Fruit fly (Drosophila melanogaster) whole organism, prepupa: Measurements from ENCODE around the gene AlkB.
A peak's percentile ranks its signal among the peaks of the same experiment; 100 is the strongest.

ENCODE experiments used
- CG10631 ChIP-seq: fragments of 200-800 bp; sonication (Bioruptor generic); optimal IDR thresholded peaks from 2 replicates; lab custom pipeline; 2016; ENCODE audit warnings: missing biosample characterization, missing genetic modification characterization
- CG10669 ChIP-seq: fragments of 200-800 bp; sonication (Bioruptor generic); optimal IDR thresholded peaks from 3 replicates; lab custom pipeline; 2018; ENCODE audit warnings: missing biosample characterization, mild to moderate bottlenecking, missing genetic modification characterization, moderate library complexity
- CG11294 ChIP-seq: fragments of 200-800 bp; sonication (Bioruptor generic); IDR thresholded peaks from 2 replicates; pipeline ENCODE4 v1.3.6; 2022; ENCODE audit warnings: missing biosample characterization, missing genetic modification characterization
- CG11762 ChIP-seq: fragments of 200-800 bp; sonication (Bioruptor generic); optimal IDR thresholded peaks from 3 replicates; lab custom pipeline; 2016; ENCODE audit warnings: missing biosample characterization, missing genetic modification characterization; ENCODE audit not compliant: insufficient read depth
- CG11902 ChIP-seq: fragments of 200-800 bp; sonication (Bioruptor generic); optimal IDR thresholded peaks from 3 replicates; lab custom pipeline; 2016; ENCODE audit warnings: missing biosample characterization, missing genetic modification characterization
- CG15336 ChIP-seq: fragments of 200-800 bp; sonication (Bioruptor generic); IDR thresholded peaks from 2 replicates; pipeline ENCODE4 v1.3.6; 2022; ENCODE audit warnings: missing biosample characterization, missing genetic modification characterization
- CG1621 ChIP-seq: fragments of 200-800 bp; sonication (Bioruptor generic); optimal IDR thresholded peaks from 3 replicates; lab custom pipeline; 2018; ENCODE audit warnings: missing biosample characterization, mild to moderate bottlenecking, missing genetic modification characterization
- CG16779 ChIP-seq: fragments of 200-800 bp; sonication (Bioruptor generic); optimal IDR thresholded peaks from 3 replicates; lab custom pipeline; 2017; ENCODE audit warnings: missing biosample characterization, mild to moderate bottlenecking, missing genetic modification characterization
- CG3032 ChIP-seq: fragments of 200-800 bp; optimal IDR thresholded peaks from 2 replicates; lab custom pipeline; 2019; ENCODE audit warnings: missing biosample characterization, mild to moderate bottlenecking, missing genetic modification characterization, moderate library complexity
- CG31627 ChIP-seq: fragments of 200-800 bp; sonication (Bioruptor generic); optimal IDR thresholded peaks from 3 replicates; lab custom pipeline; 2016; ENCODE audit warnings: missing biosample characterization, missing genetic modification characterization
- CG34406 ChIP-seq: fragments of 200-800 bp; sonication (Bioruptor generic); optimal IDR thresholded peaks from 3 replicates; lab custom pipeline; 2016; ENCODE audit warnings: missing biosample characterization, missing genetic modification characterization
- CG3919 ChIP-seq: fragments of 200-800 bp; sonication (Bioruptor generic); optimal IDR thresholded peaks from 3 replicates; lab custom pipeline; 2016; ENCODE audit warnings: missing biosample characterization, missing genetic modification characterization
- CG6276 ChIP-seq: fragments of 200-800 bp; sonication (Bioruptor generic); optimal IDR thresholded peaks from 2 replicates; lab custom pipeline; 2017; ENCODE audit warnings: missing biosample characterization, mild to moderate bottlenecking, missing genetic modification characterization
- CG6792 ChIP-seq: fragments of 200-800 bp; sonication (Bioruptor generic); optimal IDR thresholded peaks from 3 replicates; lab custom pipeline; 2016; ENCODE audit warnings: missing biosample characterization, missing genetic modification characterization
- CG6808 ChIP-seq: fragments of 200-800 bp; sonication (Bioruptor generic); optimal IDR thresholded peaks from 3 replicates; lab custom pipeline; 2017; ENCODE audit warnings: missing biosample characterization, missing genetic modification characterization, mild to moderate bottlenecking, moderate library complexity, missing genetic modification reagents
- CG6854 ChIP-seq: fragments of 200-800 bp; sonication (Bioruptor generic); optimal IDR thresholded peaks from 2 replicates; lab custom pipeline; 2017; ENCODE audit warnings: missing biosample characterization, mild to moderate bottlenecking, missing genetic modification characterization
- CG7368 ChIP-seq: fragments of 200-800 bp; sonication (Bioruptor generic); optimal IDR thresholded peaks from 3 replicates; lab custom pipeline; 2016; ENCODE audit warnings: missing biosample characterization, missing genetic modification characterization
- CG8119 ChIP-seq: fragments of 200-800 bp; sonication (Bioruptor generic); IDR thresholded peaks from 3 replicates; pipeline ENCODE4 v1.3.6; 2022; ENCODE audit warnings: missing biosample characterization, missing genetic modification characterization
- CG8319 ChIP-seq: fragments of 200-800 bp; sonication (Bioruptor generic); optimal IDR thresholded peaks from 3 replicates; lab custom pipeline; 2016; ENCODE audit warnings: missing biosample characterization, missing genetic modification characterization
- CG8632 ChIP-seq: fragments of 200-800 bp; sonication (Bioruptor generic); optimal IDR thresholded peaks from 3 replicates; lab custom pipeline; 2016; ENCODE audit warnings: missing biosample characterization, missing genetic modification characterization
- CG9139 ChIP-seq: fragments of 200-800 bp; sonication (Bioruptor generic); optimal IDR thresholded peaks from 3 replicates; lab custom pipeline; 2017; ENCODE audit warnings: missing biosample characterization, mild to moderate bottlenecking, missing genetic modification characterization
- Eip75B ChIP-seq: fragments of 200-800 bp; sonication (Bioruptor generic); optimal IDR thresholded peaks from 3 replicates; lab custom pipeline; 2016; ENCODE audit warnings: missing biosample characterization, missing genetic modification characterization
- Eip78C ChIP-seq: fragments of 200-800 bp; sonication (Bioruptor generic); peaks from one replicate; lab custom pipeline; 2016; ENCODE audit warnings: missing biosample characterization, missing genetic modification characterization
- Eip93F ChIP-seq: fragments of 200-800 bp; sonication (Bioruptor generic); optimal IDR thresholded peaks from 2 replicates; lab custom pipeline; 2016; ENCODE audit warnings: missing biosample characterization, mild to moderate bottlenecking, missing genetic modification characterization
- Ets21C ChIP-seq: fragments of 200-800 bp; sonication (Bioruptor generic); optimal IDR thresholded peaks from 3 replicates; lab custom pipeline; 2016; ENCODE audit warnings: missing biosample characterization, missing genetic modification characterization
- Ets96B ChIP-seq: fragments of 200-800 bp; optimal IDR thresholded peaks from 2 replicates; lab custom pipeline; 2019; ENCODE audit warnings: missing biosample characterization, mild to moderate bottlenecking, missing genetic modification characterization, moderate library complexity
- Gug ChIP-seq: fragments of 200-800 bp; sonication (Bioruptor generic); IDR thresholded peaks from 2 replicates; pipeline ENCODE4 v1.3.6; 2022; ENCODE audit warnings: missing biosample characterization, missing genetic modification characterization
- Hr38 ChIP-seq: sonication (Bioruptor generic); optimal IDR thresholded peaks from 2 replicates; lab custom pipeline; 2016; ENCODE audit warnings: missing biosample characterization, missing genetic modification characterization
- Hr4 ChIP-seq: fragments of 200-800 bp; sonication (Bioruptor generic); optimal IDR thresholded peaks from 3 replicates; lab custom pipeline; 2016; ENCODE audit warnings: missing biosample characterization, missing genetic modification characterization
- Lpt ChIP-seq: fragments of 200-800 bp; sonication (Bioruptor generic); optimal IDR thresholded peaks from 3 replicates; lab custom pipeline; 2016; ENCODE audit warnings: missing biosample characterization, missing genetic modification characterization
- Met ChIP-seq: fragments of 200-800 bp; sonication (Bioruptor generic); optimal IDR thresholded peaks from 3 replicates; lab custom pipeline; 2016; ENCODE audit warnings: missing biosample characterization, missing genetic modification characterization
- OdsH ChIP-seq: fragments of 200-800 bp; sonication (Bioruptor generic); optimal IDR thresholded peaks from 3 replicates; lab custom pipeline; 2016; ENCODE audit warnings: missing biosample characterization, missing genetic modification characterization
- Smox ChIP-seq: fragments of 200-800 bp; sonication (Bioruptor generic); optimal IDR thresholded peaks from 3 replicates; lab custom pipeline; 2016; ENCODE audit warnings: missing biosample characterization, missing genetic modification characterization
- Sox102F ChIP-seq: fragments of 200-800 bp; sonication (Bioruptor generic); optimal IDR thresholded peaks from 2 replicates; lab custom pipeline; 2016; ENCODE audit warnings: missing biosample characterization, mild to moderate bottlenecking, missing genetic modification characterization
- Sox14 ChIP-seq: fragments of 200-800 bp; sonication (Bioruptor generic); optimal IDR thresholded peaks from 3 replicates; lab custom pipeline; 2016; ENCODE audit warnings: missing biosample characterization, missing genetic modification characterization
- Sox15 ChIP-seq: fragments of 200-800 bp; sonication (Bioruptor generic); optimal IDR thresholded peaks from 3 replicates; lab custom pipeline; 2016; ENCODE audit warnings: missing biosample characterization, missing genetic modification characterization
- achi ChIP-seq: fragments of 200-800 bp; sonication (Bioruptor generic); optimal IDR thresholded peaks from 3 replicates; lab custom pipeline; 2016; ENCODE audit warnings: missing biosample characterization, missing genetic modification characterization
- acj6 ChIP-seq: fragments of 200-800 bp; sonication (Bioruptor generic); optimal IDR thresholded peaks from 3 replicates; lab custom pipeline; 2016; ENCODE audit warnings: missing biosample characterization, missing genetic modification characterization
- cyc ChIP-seq: fragments of 200-800 bp; sonication (Bioruptor generic); optimal IDR thresholded peaks from 3 replicates; lab custom pipeline; 2016; ENCODE audit warnings: missing biosample characterization, missing genetic modification characterization
- dac ChIP-seq: fragments of 200-800 bp; sonication (Bioruptor generic); optimal IDR thresholded peaks from 2 replicates; lab custom pipeline; 2017; ENCODE audit warnings: missing biosample characterization, mild to moderate bottlenecking, missing genetic modification characterization
- dsx ChIP-seq: fragments of 200-800 bp; optimal IDR thresholded peaks from 3 replicates; lab custom pipeline; 2019; ENCODE audit warnings: missing biosample characterization, mild to moderate bottlenecking, missing genetic modification characterization, moderate library complexity; ENCODE audit not compliant: poor library complexity, severe bottlenecking
- esn ChIP-seq: fragments of 200-800 bp; sonication (Bioruptor generic); optimal IDR thresholded peaks from 2 replicates; lab custom pipeline; 2016; ENCODE audit warnings: missing biosample characterization, mild to moderate bottlenecking, missing genetic modification characterization, moderate library complexity
- fd85E ChIP-seq: fragments of 200-800 bp; sonication (Bioruptor generic); optimal IDR thresholded peaks from 3 replicates; lab custom pipeline; 2016; ENCODE audit warnings: missing biosample characterization, missing genetic modification characterization
- fkh ChIP-seq: fragments of 200-800 bp; sonication (Bioruptor generic); optimal IDR thresholded peaks from 3 replicates; lab custom pipeline; 2017; ENCODE audit warnings: missing biosample characterization, mild to moderate bottlenecking, missing genetic modification characterization, moderate library complexity
- net ChIP-seq: fragments of 200-800 bp; sonication (Bioruptor generic); optimal IDR thresholded peaks from 3 replicates; lab custom pipeline; 2016; ENCODE audit warnings: missing biosample characterization, missing genetic modification characterization
- spab ChIP-seq: fragments of 200-800 bp; sonication (Bioruptor generic); optimal IDR thresholded peaks from 2 replicates; lab custom pipeline; 2017; ENCODE audit warnings: missing biosample characterization, mild to moderate bottlenecking, missing genetic modification characterization, missing genetic modification reagents
- ss ChIP-seq, 2 experiments: fragments of 200-800 bp; sonication (Bioruptor generic); optimal IDR thresholded peaks; 2 replicates in 1 of 2; 3 replicates in 1 of 2; lab custom pipeline; 2017 to 2018; ENCODE audit warnings: mild to moderate bottlenecking in 2 of 2, missing biosample characterization in 2 of 2, missing genetic modification characterization in 2 of 2, moderate library complexity in 1 of 2
- svp ChIP-seq: fragments of 200-800 bp; sonication (Bioruptor generic); peaks from one replicate; lab custom pipeline; 2016; ENCODE audit warnings: missing biosample characterization, missing genetic modification characterization
- topi ChIP-seq: fragments of 200-800 bp; sonication (Bioruptor generic); optimal IDR thresholded peaks from 3 replicates; lab custom pipeline; 2016; ENCODE audit warnings: missing biosample characterization, missing genetic modification characterization
- vri ChIP-seq: fragments of 200-800 bp; sonication (Bioruptor generic); optimal IDR thresholded peaks from 3 replicates; lab custom pipeline; 2016; ENCODE audit warnings: missing biosample characterization, mild to moderate bottlenecking, missing genetic modification characterization

Gene AlkB

dm6 chrX:15837530-15837929 lies 21.8 kb downstream of the AlkB start, which contains the start of gene CG8565:
Gene CG8565 (plus strand): TSS chrX:15837830.
- no peak for TF ChIP-seq Hr38 (GFP tag; lab: Kevin White, UChicago)
- no peak for TF ChIP-seq CG31627
- TF ChIP-seq Eip93F (GFP tag; lab: Kevin White, UChicago), result no peak
- TF ChIP-seq CG9139 (GFP tag; lab: Kevin White, UChicago), result no peak
- no peak for TF ChIP-seq Ets21C
- TF ChIP-seq vri (GFP tag; lab: Kevin White, UChicago), result no peak
- TF ChIP-seq acj6 (GFP tag; lab: Kevin White, UChicago), result no peak
- TF ChIP-seq CG11294, result no peak
- no peak for TF ChIP-seq CG10669 (GFP tag; lab: Kevin White, UChicago)
- TF ChIP-seq CG6808 (GFP tag; lab: Kevin White, UChicago), result no peak
- TF ChIP-seq Lpt, result no peak
- TF ChIP-seq dsx, result no peak
- TF ChIP-seq fkh, result no peak
- TF ChIP-seq CG16779 (tag; lab: Kevin White, UChicago), result no peak
- TF ChIP-seq CG1621 (tag; lab: Kevin White, UChicago), result no peak
- no peak for TF ChIP-seq Met
- no peak for TF ChIP-seq Smox
- no peak for TF ChIP-seq topi (GFP tag; lab: Kevin White, UChicago)
- no peak for TF ChIP-seq CG8632 (GFP tag; lab: Kevin White, UChicago)
- TF ChIP-seq spab (GFP tag; lab: Kevin White, UChicago), result no peak

- no peak for TF ChIP-seq CG11902 (GFP tag; lab: Kevin White, UChicago)
- TF ChIP-seq esn (GFP tag; lab: Kevin White, UChicago), result peak; percentile 22
- peak; percentile 92 for TF ChIP-seq CG1621 (tag; lab: Kevin White, UChicago)
- TF ChIP-seq CG31627, result no peak
- no peak for TF ChIP-seq Eip93F (GFP tag; lab: Kevin White, UChicago)
- no peak for TF ChIP-seq Eip75B (GFP tag; lab: Kevin White, UChicago)
- no peak for TF ChIP-seq spab (GFP tag; lab: Kevin White, UChicago)
- TF ChIP-seq CG15336 (GFP tag; lab: Robert Waterston, UW), result no peak
- TF ChIP-seq dac (GFP tag; lab: Kevin White, UChicago), result no peak
- TF ChIP-seq fd85E, result no peak
- no peak for TF ChIP-seq OdsH (GFP tag; lab: Kevin White, UChicago)
- no peak for TF ChIP-seq CG10669 (GFP tag; lab: Kevin White, UChicago)
- TF ChIP-seq achi, result no peak
- no peak for TF ChIP-seq acj6 (GFP tag; lab: Kevin White, UChicago)
- TF ChIP-seq CG7368 (GFP tag; lab: Kevin White, UChicago), result no peak
- no peak for TF ChIP-seq Gug
- TF ChIP-seq vri (GFP tag; lab: Kevin White, UChicago), result no peak
- no peak for TF ChIP-seq Lpt
- no peak for TF ChIP-seq Ets96B (tag; lab: Kevin White, UChicago)
- TF ChIP-seq CG8632 (GFP tag; lab: Kevin White, UChicago), result no peak
- no peak for TF ChIP-seq CG6276 (GFP tag; lab: Kevin White, UChicago)
- TF ChIP-seq CG16779 (tag; lab: Kevin White, UChicago), result no peak
- peak; percentile 68 for TF ChIP-seq Eip78C (GFP tag; lab: Kevin White, UChicago)
- no peak for TF ChIP-seq Hr4 (GFP tag; lab: Kevin White, UChicago)
- peak; percentile 60 for TF ChIP-seq Sox14 (GFP tag; lab: Kevin White, UChicago)
- no peak for TF ChIP-seq CG9139 (GFP tag; lab: Kevin White, UChicago)
- no peak for TF ChIP-seq CG6792
- TF ChIP-seq CG6854, result no peak
- TF ChIP-seq Sox102F (GFP tag; lab: Kevin White, UChicago), result peak; percentile 6
- no peak for TF ChIP-seq CG11762 (GFP tag; lab: Kevin White, UChicago)
- no peak for TF ChIP-seq svp (GFP tag; lab: Kevin White, UChicago)
- TF ChIP-seq Sox15 (GFP tag; lab: Kevin White, UChicago), result no peak
- TF ChIP-seq ss (GFP tag; optimal IDR thresholded peaks at IDR 0.05; lab: Kevin White, UChicago), result no peak
- TF ChIP-seq cyc (GFP tag; lab: Kevin White, UChicago), result no peak
- peak; percentile 10 for TF ChIP-seq Ets21C
- TF ChIP-seq CG8119 (GFP tag; lab: Robert Waterston, UW), result no peak
- peak; percentile 29 for TF ChIP-seq Smox
- no peak for TF ChIP-seq CG34406 (GFP tag; lab: Kevin White, UChicago)
- TF ChIP-seq dsx, result no peak
- peak; percentile 28 for TF ChIP-seq CG10631 (GFP tag; lab: Kevin White, UChicago)
- no peak for TF ChIP-seq CG3919 (GFP tag; lab: Kevin White, UChicago)
- TF ChIP-seq net (GFP tag; lab: Kevin White, UChicago), result no peak
- no peak for TF ChIP-seq CG8319 (GFP tag; lab: Kevin White, UChicago)
- no peak for TF ChIP-seq CG3032 (tag; lab: Kevin White, UChicago)
These were observed 23.9 kb downstream of the AlkB start, which contains the start of gene Chc for dm6 chrX:15835393-15835792. Gene Chc (minus strand): TSS chrX:15835490.
